Fruit fly (Drosophila melanogaster): ENCODE data around the gene nerfin-2.

nerfin-2 gene

dm6 chr3R:10113746-10114145 is 42.8 kb downstream of the nerfin-2 start:
- TF ChIP-seq CG8478 (optimal IDR thresholded peaks at IDR 0.05) (no peak), pan (optimal IDR thresholded peaks at IDR 0.05) (no peak), usp (GFP tag; optimal IDR thresholded peaks at IDR 0.05) (no peak), psq (optimal IDR thresholded peaks at IDR 0.05) (no peak), EcR (GFP tag; optimal IDR thresholded peaks at IDR 0.05) (no peak), Dll (optimal IDR thresholded peaks at IDR 0.05) (no peak)

dm6 chr3R:10114915-10115534 is 44.1 kb downstream of the nerfin-2 start:
- TF ChIP-seq EcR (GFP tag; optimal IDR thresholded peaks at IDR 0.05) (no peak), psq (optimal IDR thresholded peaks at IDR 0.05) (no peak), CG8478 (optimal IDR thresholded peaks at IDR 0.05) (no peak), Dll (optimal IDR thresholded peaks at IDR 0.05) (no peak), usp (GFP tag; optimal IDR thresholded peaks at IDR 0.05) (no peak), pan (optimal IDR thresholded peaks at IDR 0.05) (no peak)

- TF ChIP-seq EcR (GFP tag; optimal IDR thresholded peaks at IDR 0.05) (no peak), psq (optimal IDR thresholded peaks at IDR 0.05) (no peak), pan (optimal IDR thresholded peaks at IDR 0.05) (no peak), usp (GFP tag; optimal IDR thresholded peaks at IDR 0.05) (no peak), Dll (optimal IDR thresholded peaks at IDR 0.05) (no peak), CG8478 (optimal IDR thresholded peaks at IDR 0.05) (no peak)
Measured at dm6 chr3R:10115797-10116196, 44.9 kb downstream of the nerfin-2 start.

dm6 chr3R:10119592-10119991 is 48.7 kb downstream of the nerfin-2 start:
- no peak for TF ChIP-seq pan (optimal IDR thresholded peaks at IDR 0.05)
- no peak for TF ChIP-seq usp (GFP tag; optimal IDR thresholded peaks at IDR 0.05)
- TF ChIP-seq Dll (optimal IDR thresholded peaks at IDR 0.05), result no peak
- no peak for TF ChIP-seq CG8478 (optimal IDR thresholded peaks at IDR 0.05)
- no peak for TF ChIP-seq EcR (GFP tag; optimal IDR thresholded peaks at IDR 0.05)
- no peak for TF ChIP-seq psq (optimal IDR thresholded peaks at IDR 0.05)

- no peak for TF ChIP-seq psq (optimal IDR thresholded peaks at IDR 0.05)
- TF ChIP-seq Dll (optimal IDR thresholded peaks at IDR 0.05), result no peak
- TF ChIP-seq usp (GFP tag; optimal IDR thresholded peaks at IDR 0.05), result no peak
- no peak for TF ChIP-seq EcR (GFP tag; optimal IDR thresholded peaks at IDR 0.05)
- TF ChIP-seq CG8478 (optimal IDR thresholded peaks at IDR 0.05), result no peak
- no peak for TF ChIP-seq pan (optimal IDR thresholded peaks at IDR 0.05)
Measured at dm6 chr3R:10121266-10121904, 50.5 kb downstream of the nerfin-2 start, which contains the start of the genes gammaSnap2 and ATPsynepsilonL. Gene gammaSnap2, minus strand, starts transcription at chr3R:10121400. Gene ATPsynepsilonL, plus strand, starts transcription at chr3R:10121773.

Data from whole organism.